Worm (Caenorhabditis elegans): Measurements from ENCODE around the gene ttr-15.

The ttr-15 gene

DNA sequence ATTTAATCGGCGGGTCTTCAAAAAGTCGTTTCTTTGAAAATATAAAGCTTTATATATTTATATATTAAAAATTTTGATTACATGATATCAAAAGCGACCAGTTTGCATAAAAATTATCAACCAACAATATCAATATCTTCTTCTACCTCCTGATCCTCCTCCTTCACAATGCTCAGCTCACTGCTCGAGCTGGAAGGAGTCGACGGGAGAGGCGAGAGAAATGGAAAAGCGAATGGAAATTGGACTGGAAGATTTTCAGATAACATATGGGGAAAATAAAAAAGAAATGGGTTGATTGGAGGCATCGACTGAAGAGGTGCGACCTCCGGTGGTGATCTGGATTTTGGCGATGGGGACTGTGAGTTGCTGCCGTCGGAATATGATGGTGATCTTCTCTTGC is 2.3 kb downstream of the ttr-15 start:
- TF ChIP-seq ceh-39 (tag; optimal IDR thresholded peaks at IDR 0.05) (no peak), unc-62 (GFP tag; optimal IDR thresholded peaks at IDR 0.05) (no peak), nhr-76 (tag; optimal IDR thresholded peaks at IDR 0.05) (no peak), nhr-237 (tag; optimal IDR thresholded peaks at IDR 0.05) (no peak), nhr-12 (tag; optimal IDR thresholded peaks at IDR 0.05) (no peak), lsy-2 (tag; optimal IDR thresholded peaks at IDR 0.05) (no peak), ham-2 (GFP tag; optimal IDR thresholded peaks at IDR 0.05) (no peak)

DNA sequence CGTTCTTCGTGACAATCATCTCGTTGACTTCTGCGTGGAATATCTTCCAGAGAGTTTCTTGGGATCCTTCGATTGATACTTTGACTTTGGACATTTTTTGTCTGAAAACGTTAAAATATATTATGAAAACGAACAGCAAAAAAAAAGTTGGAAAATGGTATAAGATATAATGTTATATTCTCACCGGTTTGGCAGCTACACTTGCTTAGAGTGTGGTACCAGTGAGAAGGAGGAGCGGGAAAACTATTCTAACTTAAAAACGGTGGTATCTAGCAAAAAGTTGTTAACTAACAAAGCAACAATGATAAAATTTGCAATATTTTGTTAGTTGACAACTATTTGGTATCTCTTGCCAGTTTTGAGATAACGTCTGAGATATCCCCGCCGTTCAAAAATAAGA is 4.1 kb downstream of the ttr-15 start, which contains the start of gene tbx-9:
Gene tbx-9 (minus strand): TSS at position 101 of the 400 bp plus-strand sequence.
- TF ChIP-seq mab-5 (tag; optimal IDR thresholded peaks at IDR 0.05), result no peak
- no peak for TF ChIP-seq lin-13 (tag; optimal IDR thresholded peaks at IDR 0.05)
- TF ChIP-seq pha-4 (tag; optimal IDR thresholded peaks at IDR 0.05), result no peak
- no peak for TF ChIP-seq sptf-1 (tag; optimal IDR thresholded peaks at IDR 0.05)
- TF ChIP-seq ceh-83 (GFP tag; optimal IDR thresholded peaks at IDR 0.05), result no peak
- TF ChIP-seq mep-1 (tag; optimal IDR thresholded peaks at IDR 0.05), result no peak
- no peak for TF ChIP-seq drap-1 (GFP tag; optimal IDR thresholded peaks at IDR 0.05)
- TF ChIP-seq snpc-4 (tag; optimal IDR thresholded peaks at IDR 0.05), result no peak
- TF ChIP-seq unc-120 (tag; optimal IDR thresholded peaks at IDR 0.05; ENCODE audit: poor library complexity, severe bottlenecking), result no peak
- TF ChIP-seq unc-62 (GFP tag; optimal IDR thresholded peaks at IDR 0.05), result no peak
- TF ChIP-seq nhr-237 (tag; optimal IDR thresholded peaks at IDR 0.05), result no peak
- no peak for TF ChIP-seq ces-1 (GFP tag; optimal IDR thresholded peaks at IDR 0.05)
- TF ChIP-seq nhr-76 (tag; optimal IDR thresholded peaks at IDR 0.05), result no peak

DNA sequence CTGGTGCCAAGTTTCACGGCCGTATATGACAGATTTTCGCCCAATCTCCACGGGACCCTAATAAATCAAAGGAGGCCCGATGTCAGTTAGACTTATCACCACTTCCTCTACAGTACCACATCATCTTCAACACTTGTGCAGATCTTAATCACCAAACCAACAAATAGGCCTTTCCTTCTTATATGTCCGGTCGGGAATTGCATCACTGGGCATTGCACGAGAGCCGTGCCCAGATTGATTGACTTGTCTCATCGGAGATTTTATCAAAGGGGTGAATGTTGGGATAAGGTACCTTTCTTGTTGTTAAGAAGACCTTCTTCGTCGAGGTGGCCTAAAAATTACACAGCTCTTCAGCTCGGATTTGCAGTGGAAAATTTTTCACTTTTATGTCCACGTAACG is 7.1 kb downstream of the ttr-15 start:
- peak; percentile 83 for TF ChIP-seq elt-1 (tag; optimal IDR thresholded peaks at IDR 0.05; ENCODE audit: borderline replicate concordance, insufficient read depth)
- no peak for TF ChIP-seq mab-5 (tag; optimal IDR thresholded peaks at IDR 0.05)
- peak; percentile 5 for TF ChIP-seq nhr-2 (tag; optimal IDR thresholded peaks at IDR 0.05)
- peak; percentile 63 for TF ChIP-seq unc-62 (GFP tag; optimal IDR thresholded peaks at IDR 0.05)

DNA sequence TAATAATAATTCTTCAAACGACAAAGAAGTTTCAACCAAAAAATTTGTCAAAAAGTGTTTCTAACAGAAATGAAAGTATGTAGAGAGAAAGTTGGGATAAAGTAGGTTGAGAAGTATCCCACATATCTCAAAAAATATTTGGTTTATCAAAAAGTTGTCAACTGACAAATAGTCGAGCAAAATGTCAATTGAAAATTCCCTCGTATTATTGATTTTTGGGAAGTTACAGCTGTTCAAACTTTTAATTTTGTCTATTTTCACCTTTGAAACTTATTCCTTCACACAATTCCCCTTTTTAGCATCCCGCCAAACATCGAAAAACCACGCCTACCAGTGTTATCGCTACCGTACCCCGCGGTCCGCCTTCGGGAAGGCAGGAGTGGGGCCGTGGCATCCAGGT is 9.4 kb downstream of the ttr-15 start, which contains the start of gene tbx-8:
Gene tbx-8 (plus strand): TSS at position 301 of the 400 bp plus-strand sequence.
- no peak for TF ChIP-seq nhr-2 (tag; optimal IDR thresholded peaks at IDR 0.05)
- TF ChIP-seq sptf-1 (tag; optimal IDR thresholded peaks at IDR 0.05), result no peak
- no peak for TF ChIP-seq ceh-83 (GFP tag; optimal IDR thresholded peaks at IDR 0.05)
- no peak for TF ChIP-seq nhr-28 (tag; optimal IDR thresholded peaks at IDR 0.05)
- TF ChIP-seq cnd-1 (tag; optimal IDR thresholded peaks at IDR 0.05), result no peak
- TF ChIP-seq tbx-8 (GFP tag; optimal IDR thresholded peaks at IDR 0.05), result no peak
- no peak for TF ChIP-seq drap-1 (GFP tag; optimal IDR thresholded peaks at IDR 0.05)
- no peak for TF ChIP-seq pha-4 (tag; optimal IDR thresholded peaks at IDR 0.05)
- no peak for TF ChIP-seq bed-3 (GFP tag; optimal IDR thresholded peaks at IDR 0.05)
- no peak for TF ChIP-seq nhr-12 (tag; optimal IDR thresholded peaks at IDR 0.05)
- no peak for TF ChIP-seq sem-2 (GFP tag; optimal IDR thresholded peaks at IDR 0.05)
- no peak for TF ChIP-seq ceh-39 (tag; optimal IDR thresholded peaks at IDR 0.05)
- no peak for TF ChIP-seq elt-3 (tag; optimal IDR thresholded peaks at IDR 0.05)
- TF ChIP-seq ham-2 (GFP tag; optimal IDR thresholded peaks at IDR 0.05), result no peak
- no peak for TF ChIP-seq lsy-2 (tag; optimal IDR thresholded peaks at IDR 0.05)

DNA sequence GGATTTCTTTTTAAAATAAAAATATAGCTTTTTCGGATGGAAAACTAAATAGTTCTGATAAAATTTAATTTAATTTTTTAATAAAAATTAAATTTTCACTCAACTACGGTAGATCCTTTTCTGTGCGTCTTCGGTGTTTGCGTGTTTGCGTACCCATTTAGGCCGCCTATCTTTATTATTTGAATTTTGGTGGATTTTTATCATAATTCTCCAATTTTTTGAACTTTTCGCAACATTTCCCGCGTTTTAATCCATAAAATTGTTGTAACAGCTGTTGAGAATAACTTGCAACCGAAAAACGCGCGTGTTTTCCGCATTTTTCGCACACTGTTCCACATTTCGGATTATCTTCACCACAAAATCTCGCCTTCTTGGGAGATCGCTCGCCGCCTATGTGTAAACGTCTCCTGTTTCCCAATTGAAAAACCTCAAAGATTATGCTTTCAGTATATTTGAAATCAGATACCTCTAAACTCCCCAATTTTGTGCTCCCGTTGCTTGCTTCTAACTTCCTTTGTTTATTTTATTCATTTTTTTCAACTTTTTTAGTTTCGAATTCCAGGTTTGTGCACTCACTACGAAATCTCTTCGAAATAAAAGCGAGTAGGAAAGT is 14.1 kb downstream of the ttr-15 start, which contains the start of gene T07C4.3:
Gene T07C4.3 (plus strand): TSS at position 563 of the 613 bp plus-strand sequence.
- TF ChIP-seq sptf-1 (tag; optimal IDR thresholded peaks at IDR 0.05), result no peak
- no peak for TF ChIP-seq lin-32 (GFP tag; optimal IDR thresholded peaks at IDR 0.05)
- no peak for TF ChIP-seq unc-62 (GFP tag; optimal IDR thresholded peaks at IDR 0.05)
- no peak for TF ChIP-seq cnd-1 (tag; optimal IDR thresholded peaks at IDR 0.05)
- TF ChIP-seq nhr-76 (tag; optimal IDR thresholded peaks at IDR 0.05), result no peak
- no peak for TF ChIP-seq drap-1 (GFP tag; optimal IDR thresholded peaks at IDR 0.05)
- no peak for TF ChIP-seq bed-3 (GFP tag; optimal IDR thresholded peaks at IDR 0.05)
- no peak for TF ChIP-seq blmp-1 (tag; optimal IDR thresholded peaks at IDR 0.05)
- TF ChIP-seq ceh-43 (GFP tag; optimal IDR thresholded peaks at IDR 0.05), result no peak

- TF ChIP-seq zip-8 (tag; optimal IDR thresholded peaks at IDR 0.05), result no peak
- TF ChIP-seq lsy-2 (tag; optimal IDR thresholded peaks at IDR 0.05), result no peak
- TF ChIP-seq nhr-12 (tag; optimal IDR thresholded peaks at IDR 0.05), result no peak
- TF ChIP-seq hlh-1 (tag; optimal IDR thresholded peaks at IDR 0.05), result no peak
- TF ChIP-seq ces-1 (GFP tag; optimal IDR thresholded peaks at IDR 0.05), result no peak
- no peak for TF ChIP-seq M03D4.4 (tag; optimal IDR thresholded peaks at IDR 0.05)
- no peak for TF ChIP-seq lin-32 (GFP tag; optimal IDR thresholded peaks at IDR 0.05)
- no peak for TF ChIP-seq flh-1 (GFP tag; optimal IDR thresholded peaks at IDR 0.05)
- no peak for TF ChIP-seq nhr-237 (tag; optimal IDR thresholded peaks at IDR 0.05)
- no peak for TF ChIP-seq ceh-39 (tag; optimal IDR thresholded peaks at IDR 0.05)
- no peak for TF ChIP-seq tbx-8 (GFP tag; optimal IDR thresholded peaks at IDR 0.05)
Measured at ce11 chrIII:10353423-10353822, 15.8 kb downstream of the ttr-15 start.
